Fruit fly (Drosophila melanogaster) whole organism, pupa: Measurements from ENCODE around the gene Tspo.

Source experiments
- CG12605 ChIP-seq: fragments of 200-800 bp; sonication (Bioruptor generic); IDR thresholded peaks from 2 replicates; pipeline ENCODE4 v1.3.6; 2022; ENCODE audit warnings: missing biosample characterization, missing genetic modification characterization
- D1 ChIP-seq: fragments of 200-800 bp; sonication (Bioruptor generic); optimal IDR thresholded peaks from 2 replicates; lab custom pipeline; 2018; ENCODE audit warnings: missing biosample characterization, mild to moderate bottlenecking, missing genetic modification characterization, moderate library complexity

- no peak for TF ChIP-seq CG12605 (GFP tag; lab: Robert Waterston, UW)
- no peak for TF ChIP-seq D1
These were observed 25.9 kb downstream of the Tspo start for dm6 chr2L:585268-585667.
